Worm (Caenorhabditis elegans) whole organism, L4 larva: Measurements from ENCODE around the gene dyf-6.

ENCODE experiments used
- F49E8.2 ChIP-seq: sonication (generic microtip); optimal IDR thresholded peaks from 2 replicates; lab custom pipeline; 2016; ENCODE audit warnings: missing compliant biosample characterization, mild to moderate bottlenecking, missing genetic modification characterization, borderline replicate concordance
- Y5F2A.4 ChIP-seq: fragments of 200-800 bp; sonication (Bioruptor generic); optimal IDR thresholded peaks from 2 replicates; lab custom pipeline; 2018; ENCODE audit warnings: mild to moderate bottlenecking, missing genetic modification characterization, missing compliant biosample characterization
- ama-1 ChIP-seq: fragments of 150-350 bp; optimal IDR thresholded peaks from 2 replicates; lab custom pipeline; 2014; ENCODE audit warnings: inconsistent platforms, mixed read lengths
- daf-16 ChIP-seq, 3 experiments: sonication (generic microtip); optimal IDR thresholded peaks; 2 replicates each; lab custom pipeline; 2016 to 2017; ENCODE audit warnings: missing genetic modification characterization in 3 of 3, missing genetic modification reagents in 3 of 3, mild to moderate bottlenecking in 2 of 3, missing compliant biosample characterization in 2 of 3, missing biosample characterization in 1 of 3, moderate library complexity in 1 of 3
- hlh-30 ChIP-seq: sonication (generic microtip); optimal IDR thresholded peaks from 2 replicates; lab custom pipeline; 2017; ENCODE audit warnings: antibody characterized with exemption, mild to moderate bottlenecking, missing genetic modification characterization, missing compliant biosample characterization; ENCODE audit not compliant: insufficient read depth
- lin-38 ChIP-seq: fragments of 200-800 bp; sonication (Bioruptor generic); IDR thresholded peaks from 2 replicates; pipeline ENCODE4 v1.3.6; 2022; ENCODE audit warnings: missing genetic modification reagents, missing genetic modification characterization, missing compliant biosample characterization
- mep-1 ChIP-seq: fragments of 150-350 bp; sonication (generic microtip); optimal IDR thresholded peaks from 3 replicates; lab custom pipeline; 2014; ENCODE audit warnings: missing biosample characterization, missing genetic modification characterization
- nhr-237 ChIP-seq: sonication (generic microtip); optimal IDR thresholded peaks from 2 replicates; lab custom pipeline; 2017; ENCODE audit warnings: missing biosample characterization, missing genetic modification characterization
- nhr-25 ChIP-seq: sonication (generic microtip); optimal IDR thresholded peaks from 2 replicates; lab custom pipeline; 2017; ENCODE audit warnings: missing genetic modification characterization, mild to moderate bottlenecking, missing compliant biosample characterization, antibody characterized with exemption, moderate library complexity, borderline replicate concordance; ENCODE audit not compliant: insufficient read depth
- nhr-48 ChIP-seq: sonication (generic microtip); optimal IDR thresholded peaks from 2 replicates; lab custom pipeline; 2016; ENCODE audit warnings: mild to moderate bottlenecking, missing genetic modification characterization, missing compliant biosample characterization
- unc-39 ChIP-seq: sonication (generic microtip); optimal IDR thresholded peaks from 2 replicates; lab custom pipeline; 2017; ENCODE audit warnings: missing biosample characterization, missing genetic modification characterization
- ztf-11 ChIP-seq: fragments of 150-350 bp; optimal IDR thresholded peaks from 2 replicates; lab custom pipeline; 2014; ENCODE audit warnings: missing biosample characterization, missing genetic modification characterization

DNA sequence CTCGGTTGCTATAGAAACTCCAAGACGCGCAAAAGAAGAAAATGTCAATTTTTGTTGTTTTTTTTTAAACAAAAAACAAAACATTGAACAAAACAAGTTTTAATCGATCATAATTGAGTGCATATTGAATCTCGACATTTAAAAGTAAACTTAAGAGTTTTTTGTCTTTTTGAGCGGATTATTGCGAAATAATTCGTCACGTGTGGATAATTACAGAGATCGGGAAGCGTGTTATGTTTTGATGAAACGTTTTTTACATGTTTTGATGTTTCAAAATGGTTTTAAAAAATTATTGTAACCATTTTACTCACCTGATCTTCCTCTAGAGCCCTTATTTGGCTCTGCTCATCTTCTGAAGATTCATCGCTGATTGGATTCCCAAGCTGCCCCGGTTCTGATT lies 307 bp downstream of the dyf-6 start:
- TF ChIP-seq nhr-48 (no peak), nhr-237 (no peak), Y5F2A.4 (GFP tag; lab: Kevin White, UChicago) (no peak), lin-38 (no peak), F49E8.2 (tag; lab: Kevin White, UChicago) (no peak), hlh-30 (tag; lab: Kevin White, UChicago) (no peak), mep-1 (no peak), unc-39 (tag; lab: Kevin White, UChicago) (no peak), ama-1 (no peak), ztf-11 (tag; lab: Kevin White, UChicago) (no peak), nhr-25 (tag; lab: Kevin White, UChicago) (no peak), daf-16 (GFP tag; optimal IDR thresholded peaks at IDR 0.05; lab: Kevin White, UChicago) (no peak), daf-16 (tag; optimal IDR thresholded peaks at IDR 0.05; lab: Kevin White, UChicago) (no peak)
